Fruit fly (Drosophila melanogaster) whole organism, prepupa: ENCODE measurements around the gene prtp.

Source experiments
- Blimp-1 ChIP-seq: fragments of 200-800 bp; sonication (Bioruptor generic); optimal IDR thresholded peaks from 3 replicates; lab custom pipeline; 2017; ENCODE audit warnings: missing biosample characterization, missing genetic modification characterization, mild to moderate bottlenecking, moderate library complexity, missing genetic modification reagents
- CG10631 ChIP-seq: fragments of 200-800 bp; sonication (Bioruptor generic); optimal IDR thresholded peaks from 2 replicates; lab custom pipeline; 2016; ENCODE audit warnings: missing biosample characterization, missing genetic modification characterization
- CG10669 ChIP-seq: fragments of 200-800 bp; sonication (Bioruptor generic); optimal IDR thresholded peaks from 3 replicates; lab custom pipeline; 2018; ENCODE audit warnings: missing biosample characterization, mild to moderate bottlenecking, missing genetic modification characterization, moderate library complexity
- CG11762 ChIP-seq: fragments of 200-800 bp; sonication (Bioruptor generic); optimal IDR thresholded peaks from 3 replicates; lab custom pipeline; 2016; ENCODE audit warnings: missing biosample characterization, missing genetic modification characterization; ENCODE audit not compliant: insufficient read depth
- CG11902 ChIP-seq: fragments of 200-800 bp; sonication (Bioruptor generic); optimal IDR thresholded peaks from 3 replicates; lab custom pipeline; 2016; ENCODE audit warnings: missing biosample characterization, missing genetic modification characterization
- CG15336 ChIP-seq: fragments of 200-800 bp; sonication (Bioruptor generic); IDR thresholded peaks from 2 replicates; pipeline ENCODE4 v1.3.6; 2022; ENCODE audit warnings: missing biosample characterization, missing genetic modification characterization
- CG1621 ChIP-seq: fragments of 200-800 bp; sonication (Bioruptor generic); optimal IDR thresholded peaks from 3 replicates; lab custom pipeline; 2018; ENCODE audit warnings: missing biosample characterization, mild to moderate bottlenecking, missing genetic modification characterization
- CG3032 ChIP-seq: fragments of 200-800 bp; optimal IDR thresholded peaks from 2 replicates; lab custom pipeline; 2019; ENCODE audit warnings: missing biosample characterization, mild to moderate bottlenecking, missing genetic modification characterization, moderate library complexity
- CG31627 ChIP-seq: fragments of 200-800 bp; sonication (Bioruptor generic); optimal IDR thresholded peaks from 3 replicates; lab custom pipeline; 2016; ENCODE audit warnings: missing biosample characterization, missing genetic modification characterization
- CG32006 ChIP-seq: fragments of 200-800 bp; sonication (Bioruptor generic); optimal IDR thresholded peaks from 3 replicates; lab custom pipeline; 2017; ENCODE audit warnings: missing biosample characterization, mild to moderate bottlenecking, missing genetic modification characterization
- CG3919 ChIP-seq: fragments of 200-800 bp; sonication (Bioruptor generic); optimal IDR thresholded peaks from 3 replicates; lab custom pipeline; 2016; ENCODE audit warnings: missing biosample characterization, missing genetic modification characterization
- CG4318 ChIP-seq: fragments of 200-800 bp; sonication (Bioruptor generic); optimal IDR thresholded peaks from 3 replicates; lab custom pipeline; 2017; ENCODE audit warnings: missing biosample characterization, mild to moderate bottlenecking, missing genetic modification characterization
- CG6163 ChIP-seq: fragments of 200-800 bp; sonication (Bioruptor generic); IDR thresholded peaks from 3 replicates; pipeline ENCODE4 v1.3.6; 2022; ENCODE audit warnings: missing biosample characterization, missing genetic modification characterization
- CG6792 ChIP-seq: fragments of 200-800 bp; sonication (Bioruptor generic); optimal IDR thresholded peaks from 3 replicates; lab custom pipeline; 2016; ENCODE audit warnings: missing biosample characterization, missing genetic modification characterization
- CG6808 ChIP-seq: fragments of 200-800 bp; sonication (Bioruptor generic); optimal IDR thresholded peaks from 3 replicates; lab custom pipeline; 2017; ENCODE audit warnings: missing biosample characterization, missing genetic modification characterization, mild to moderate bottlenecking, moderate library complexity, missing genetic modification reagents
- CG6854 ChIP-seq: fragments of 200-800 bp; sonication (Bioruptor generic); optimal IDR thresholded peaks from 2 replicates; lab custom pipeline; 2017; ENCODE audit warnings: missing biosample characterization, mild to moderate bottlenecking, missing genetic modification characterization
- CG7368 ChIP-seq: fragments of 200-800 bp; sonication (Bioruptor generic); optimal IDR thresholded peaks from 3 replicates; lab custom pipeline; 2016; ENCODE audit warnings: missing biosample characterization, missing genetic modification characterization
- CG8632 ChIP-seq: fragments of 200-800 bp; sonication (Bioruptor generic); optimal IDR thresholded peaks from 3 replicates; lab custom pipeline; 2016; ENCODE audit warnings: missing biosample characterization, missing genetic modification characterization
- CG9139 ChIP-seq: fragments of 200-800 bp; sonication (Bioruptor generic); optimal IDR thresholded peaks from 3 replicates; lab custom pipeline; 2017; ENCODE audit warnings: missing biosample characterization, mild to moderate bottlenecking, missing genetic modification characterization
- Eip75B ChIP-seq: fragments of 200-800 bp; sonication (Bioruptor generic); optimal IDR thresholded peaks from 3 replicates; lab custom pipeline; 2016; ENCODE audit warnings: missing biosample characterization, missing genetic modification characterization
- Eip78C ChIP-seq: fragments of 200-800 bp; sonication (Bioruptor generic); peaks from one replicate; lab custom pipeline; 2016; ENCODE audit warnings: missing biosample characterization, missing genetic modification characterization
- Ets96B ChIP-seq: fragments of 200-800 bp; optimal IDR thresholded peaks from 2 replicates; lab custom pipeline; 2019; ENCODE audit warnings: missing biosample characterization, mild to moderate bottlenecking, missing genetic modification characterization, moderate library complexity
- Hr38 ChIP-seq: sonication (Bioruptor generic); optimal IDR thresholded peaks from 2 replicates; lab custom pipeline; 2016; ENCODE audit warnings: missing biosample characterization, missing genetic modification characterization
- Hr4 ChIP-seq: fragments of 200-800 bp; sonication (Bioruptor generic); optimal IDR thresholded peaks from 3 replicates; lab custom pipeline; 2016; ENCODE audit warnings: missing biosample characterization, missing genetic modification characterization
- Lpt ChIP-seq: fragments of 200-800 bp; sonication (Bioruptor generic); optimal IDR thresholded peaks from 3 replicates; lab custom pipeline; 2016; ENCODE audit warnings: missing biosample characterization, missing genetic modification characterization
- Met ChIP-seq: fragments of 200-800 bp; sonication (Bioruptor generic); optimal IDR thresholded peaks from 3 replicates; lab custom pipeline; 2016; ENCODE audit warnings: missing biosample characterization, missing genetic modification characterization
- OdsH ChIP-seq: fragments of 200-800 bp; sonication (Bioruptor generic); optimal IDR thresholded peaks from 3 replicates; lab custom pipeline; 2016; ENCODE audit warnings: missing biosample characterization, missing genetic modification characterization
- Smox ChIP-seq: fragments of 200-800 bp; sonication (Bioruptor generic); optimal IDR thresholded peaks from 3 replicates; lab custom pipeline; 2016; ENCODE audit warnings: missing biosample characterization, missing genetic modification characterization
- Sox102F ChIP-seq: fragments of 200-800 bp; sonication (Bioruptor generic); optimal IDR thresholded peaks from 2 replicates; lab custom pipeline; 2016; ENCODE audit warnings: missing biosample characterization, mild to moderate bottlenecking, missing genetic modification characterization
- Sox14 ChIP-seq: fragments of 200-800 bp; sonication (Bioruptor generic); optimal IDR thresholded peaks from 3 replicates; lab custom pipeline; 2016; ENCODE audit warnings: missing biosample characterization, missing genetic modification characterization
- Sox15 ChIP-seq: fragments of 200-800 bp; sonication (Bioruptor generic); optimal IDR thresholded peaks from 3 replicates; lab custom pipeline; 2016; ENCODE audit warnings: missing biosample characterization, missing genetic modification characterization
- achi ChIP-seq: fragments of 200-800 bp; sonication (Bioruptor generic); optimal IDR thresholded peaks from 3 replicates; lab custom pipeline; 2016; ENCODE audit warnings: missing biosample characterization, missing genetic modification characterization
- cyc ChIP-seq: fragments of 200-800 bp; sonication (Bioruptor generic); optimal IDR thresholded peaks from 3 replicates; lab custom pipeline; 2016; ENCODE audit warnings: missing biosample characterization, missing genetic modification characterization
- dsx ChIP-seq: fragments of 200-800 bp; optimal IDR thresholded peaks from 3 replicates; lab custom pipeline; 2019; ENCODE audit warnings: missing biosample characterization, mild to moderate bottlenecking, missing genetic modification characterization, moderate library complexity; ENCODE audit not compliant: poor library complexity, severe bottlenecking
- eg ChIP-seq: fragments of 200-800 bp; sonication (Bioruptor generic); IDR thresholded peaks from 3 replicates; pipeline ENCODE4 v1.3.6; 2022; ENCODE audit warnings: missing biosample characterization, missing genetic modification characterization
- esn ChIP-seq: fragments of 200-800 bp; sonication (Bioruptor generic); optimal IDR thresholded peaks from 2 replicates; lab custom pipeline; 2016; ENCODE audit warnings: missing biosample characterization, mild to moderate bottlenecking, missing genetic modification characterization, moderate library complexity
- fd85E ChIP-seq: fragments of 200-800 bp; sonication (Bioruptor generic); optimal IDR thresholded peaks from 3 replicates; lab custom pipeline; 2016; ENCODE audit warnings: missing biosample characterization, missing genetic modification characterization
- fkh ChIP-seq: fragments of 200-800 bp; sonication (Bioruptor generic); optimal IDR thresholded peaks from 3 replicates; lab custom pipeline; 2017; ENCODE audit warnings: missing biosample characterization, mild to moderate bottlenecking, missing genetic modification characterization, moderate library complexity
- lz ChIP-seq: fragments of 200-800 bp; sonication (Bioruptor generic); optimal IDR thresholded peaks from 3 replicates; lab custom pipeline; 2016; ENCODE audit warnings: missing biosample characterization, missing genetic modification characterization
- net ChIP-seq: fragments of 200-800 bp; sonication (Bioruptor generic); optimal IDR thresholded peaks from 3 replicates; lab custom pipeline; 2016; ENCODE audit warnings: missing biosample characterization, missing genetic modification characterization
- pdm3 ChIP-seq: fragments of 200-800 bp; sonication (Bioruptor generic); optimal IDR thresholded peaks from 3 replicates; lab custom pipeline; 2016; ENCODE audit warnings: missing biosample characterization, missing genetic modification characterization
- salr ChIP-seq, 2 experiments: fragments of 200-800 bp; sonication (Bioruptor generic); optimal IDR thresholded peaks; 3 replicates each; lab custom pipeline; 2016 to 2018; ENCODE audit warnings: missing biosample characterization in 2 of 2, missing genetic modification characterization in 2 of 2, mild to moderate bottlenecking in 1 of 2
- spab ChIP-seq: fragments of 200-800 bp; sonication (Bioruptor generic); optimal IDR thresholded peaks from 2 replicates; lab custom pipeline; 2017; ENCODE audit warnings: missing biosample characterization, mild to moderate bottlenecking, missing genetic modification characterization, missing genetic modification reagents
- svp ChIP-seq: fragments of 200-800 bp; sonication (Bioruptor generic); peaks from one replicate; lab custom pipeline; 2016; ENCODE audit warnings: missing biosample characterization, missing genetic modification characterization
- topi ChIP-seq: fragments of 200-800 bp; sonication (Bioruptor generic); optimal IDR thresholded peaks from 3 replicates; lab custom pipeline; 2016; ENCODE audit warnings: missing biosample characterization, missing genetic modification characterization
- vri ChIP-seq: fragments of 200-800 bp; sonication (Bioruptor generic); optimal IDR thresholded peaks from 3 replicates; lab custom pipeline; 2016; ENCODE audit warnings: missing biosample characterization, mild to moderate bottlenecking, missing genetic modification characterization

The prtp gene

DNA sequence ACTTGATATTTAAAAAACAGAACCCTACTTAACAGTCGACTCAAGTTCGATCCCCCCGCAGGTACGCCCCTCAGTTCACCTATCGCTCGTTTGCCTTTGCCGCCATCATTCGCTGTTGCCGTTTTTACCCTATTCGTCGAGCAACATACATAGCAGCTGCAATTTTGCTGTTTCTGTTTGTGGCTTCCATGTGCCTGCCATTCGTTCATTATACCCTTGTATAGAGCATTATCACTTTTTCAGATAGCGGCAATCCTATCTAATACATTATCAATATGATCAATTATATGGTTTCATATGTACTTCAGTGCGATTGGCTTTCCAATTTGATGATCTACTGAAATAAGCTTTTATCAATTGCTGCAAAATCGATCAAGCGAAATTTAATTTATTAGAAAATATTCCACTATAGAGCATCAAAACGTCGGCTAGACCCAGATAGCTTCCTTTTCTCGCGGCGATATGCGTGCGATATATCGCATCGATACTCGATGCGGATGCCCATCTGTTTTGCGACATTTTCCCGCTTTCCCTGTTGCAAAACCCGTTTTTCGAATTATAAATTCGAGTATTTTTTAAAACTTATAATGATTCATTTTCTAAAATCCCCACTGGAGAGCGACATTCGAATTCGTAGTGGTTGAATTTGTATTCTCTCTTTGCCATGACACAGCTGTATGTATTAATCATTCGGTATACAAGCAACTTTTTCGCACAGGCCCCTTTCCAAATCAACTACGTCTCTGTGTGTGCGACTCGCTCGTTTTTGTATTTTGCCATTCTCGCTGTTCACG, 422 bp upstream of the prtp start (continued):
- TF ChIP-seq CG4318 (GFP tag; lab: Kevin White, UChicago) = peak; percentile 83
- TF ChIP-seq CG10631 = peak; percentile 87
- no peak for TF ChIP-seq Hr38 (GFP tag; lab: Kevin White, UChicago)
- peak; percentile 76 for TF ChIP-seq vri
- TF ChIP-seq esn (GFP tag; lab: Kevin White, UChicago) = peak; percentile 93
- TF ChIP-seq CG6854 (GFP tag; lab: Kevin White, UChicago) = peak; percentile 75
- TF ChIP-seq Lpt (GFP tag; lab: Kevin White, UChicago) = peak; percentile 87
- TF ChIP-seq cyc = peak; percentile 90
- peak; percentile 77 for TF ChIP-seq eg (GFP tag; lab: Robert Waterston, UW)
- peak; percentile 92 for TF ChIP-seq OdsH (GFP tag; lab: Kevin White, UChicago)
- TF ChIP-seq CG32006 = peak; percentile 94
- peak; percentile 85 for TF ChIP-seq CG6792 (GFP tag; lab: Kevin White, UChicago)
- TF ChIP-seq CG7368 (GFP tag; lab: Kevin White, UChicago) = peak; percentile 73
- peak; percentile 75 for TF ChIP-seq Blimp-1 (GFP tag; lab: Kevin White, UChicago)
- peak; percentile 93 for TF ChIP-seq CG6163
- peak; percentile 69 for TF ChIP-seq fd85E
- peak; percentile 88 for TF ChIP-seq dsx (GFP tag; lab: Kevin White, UChicago)

DNA sequence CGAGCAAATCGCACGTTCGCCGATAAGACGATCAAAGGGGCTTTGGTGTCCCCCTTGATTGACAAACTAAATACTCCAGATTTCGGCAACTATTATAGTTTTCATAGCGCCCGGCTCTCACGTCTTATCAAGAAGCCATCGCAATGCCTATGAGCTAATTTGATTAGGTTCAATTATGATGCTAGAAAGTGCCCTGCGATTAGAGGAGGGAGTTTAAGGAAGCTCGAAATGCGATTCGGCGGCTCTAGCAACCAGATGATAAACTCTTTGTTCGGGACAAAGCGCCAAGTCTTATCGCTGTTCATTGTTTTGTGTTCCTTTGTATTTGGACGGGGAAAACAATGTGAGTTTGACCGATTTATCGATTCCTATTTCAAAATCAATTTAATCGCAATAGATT, 1.3 kb downstream of the prtp start:
- TF ChIP-seq Hr4 (GFP tag; lab: Kevin White, UChicago) (no peak), CG6808 (GFP tag; lab: Kevin White, UChicago) (no peak), net (GFP tag; lab: Kevin White, UChicago) (no peak), spab (GFP tag; lab: Kevin White, UChicago) (no peak), CG10631 (no peak), CG1621 (no peak), CG11762 (GFP tag; lab: Kevin White, UChicago) (no peak), Smox (GFP tag; lab: Kevin White, UChicago) (no peak), Ets96B (tag; lab: Kevin White, UChicago) (no peak), Sox14 (GFP tag; lab: Kevin White, UChicago) (peak; percentile 56), vri (peak; percentile 71), topi (GFP tag; lab: Kevin White, UChicago) (no peak), Sox102F (GFP tag; lab: Kevin White, UChicago) (no peak), Met (GFP tag; lab: Kevin White, UChicago) (no peak), CG8632 (GFP tag; lab: Kevin White, UChicago) (no peak), achi (GFP tag; lab: Kevin White, UChicago) (no peak), salr (GFP tag; optimal IDR thresholded peaks at IDR 0.05; lab: Kevin White, UChicago) (no peak), fkh (no peak), CG6163 (no peak), svp (GFP tag; lab: Kevin White, UChicago) (no peak), Eip78C (GFP tag; lab: Kevin White, UChicago) (peak; percentile 12), CG10669 (no peak)

DNA sequence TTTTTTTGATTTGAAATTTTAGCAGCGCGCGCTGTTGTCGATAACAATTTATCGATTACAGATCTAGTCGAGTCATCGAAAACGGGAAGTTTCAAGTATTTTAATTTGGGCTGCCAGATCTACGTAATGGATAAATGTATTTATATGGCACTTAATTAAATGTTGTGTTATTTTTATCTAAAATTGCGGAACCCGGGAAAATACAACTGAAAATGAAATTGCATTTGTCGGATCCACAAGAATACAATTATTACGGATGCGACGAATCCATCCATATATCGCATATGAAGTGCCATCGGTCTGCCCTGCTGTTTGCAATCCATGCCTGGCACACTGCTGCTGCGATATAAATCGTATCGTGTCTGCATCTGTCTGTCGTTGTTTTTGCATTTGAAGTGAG, 3.6 kb downstream of the prtp start, which contains the start of gene Tango10:
Gene Tango10 (plus strand): TSS at position 108 of the 400 bp plus-strand sequence.
- TF ChIP-seq CG9139 (GFP tag; lab: Kevin White, UChicago) (no peak), pdm3 (no peak), CG6792 (GFP tag; lab: Kevin White, UChicago) (peak; percentile 19), eg (GFP tag; lab: Robert Waterston, UW) (peak; percentile 47), CG3919 (GFP tag; lab: Kevin White, UChicago) (peak; percentile 55), CG6163 (peak; percentile 39; the same call in 1 of the 3 replicates), cyc (peak; percentile 52), Ets96B (tag; lab: Kevin White, UChicago) (peak; percentile 32), lz (GFP tag; lab: Kevin White, UChicago) (peak; percentile 37), CG7368 (GFP tag; lab: Kevin White, UChicago) (peak; percentile 56), CG11902 (GFP tag; lab: Kevin White, UChicago) (peak; percentile 47), Sox14 (GFP tag; lab: Kevin White, UChicago) (peak; percentile 68), CG31627 (GFP tag; lab: Kevin White, UChicago) (peak; percentile 70), Eip78C (GFP tag; lab: Kevin White, UChicago) (peak; percentile 41), CG3032 (tag; lab: Kevin White, UChicago) (peak; percentile 34), CG10631 (peak; percentile 74), Eip75B (GFP tag; lab: Kevin White, UChicago) (peak; percentile 27), topi (GFP tag; lab: Kevin White, UChicago) (peak; percentile 60), achi (GFP tag; lab: Kevin White, UChicago) (peak; percentile 43), Sox15 (GFP tag; lab: Kevin White, UChicago) (peak; percentile 16), esn (GFP tag; lab: Kevin White, UChicago) (peak; percentile 62), CG15336 (no peak), salr (GFP tag; optimal IDR thresholded peaks at IDR 0.05; lab: Kevin White, UChicago) (no peak)
